Fruit fly (Drosophila melanogaster): ENCODE results near the gene Ugt35C1.

- TF ChIP-seq CG1024 (GFP tag; IDR thresholded peaks at IDR 0.05): no peak
- TF ChIP-seq bcd (GFP tag; optimal IDR thresholded peaks at IDR 0.05): no peak
- TF ChIP-seq CG7963 (GFP tag; IDR thresholded peaks at IDR 0.05; ENCODE audit: partially characterized antibody): no peak
- TF ChIP-seq MTF-1 (GFP tag; optimal IDR thresholded peaks at IDR 0.05; ENCODE audit: borderline replicate concordance): no peak
- no peak for TF ChIP-seq CG12155 (GFP tag; optimal IDR thresholded peaks at IDR 0.05)
- TF ChIP-seq Elba2 (GFP tag; optimal IDR thresholded peaks at IDR 0.05): no peak
- no peak for TF ChIP-seq CG14441 (GFP tag; IDR thresholded peaks at IDR 0.05)
- no peak for TF ChIP-seq CG4854 (GFP tag; optimal IDR thresholded peaks at IDR 0.05)
- TF ChIP-seq h (optimal IDR thresholded peaks at IDR 0.05): no peak
- no peak for TF ChIP-seq Gsc (GFP tag; IDR thresholded peaks at IDR 0.05)
- TF ChIP-seq ftz-f1 (GFP tag; optimal IDR thresholded peaks at IDR 0.05): no peak
- no peak for TF ChIP-seq danr (GFP tag; IDR thresholded peaks at IDR 0.05)
- no peak for TF ChIP-seq hbn (GFP tag; IDR thresholded peaks at IDR 0.05; ENCODE audit: partially characterized antibody)
Measured at dm6 chr3R:11136877-11137276, 8.7 kb upstream of the Ugt35C1 start, which contains the start of gene mAcon2.
